Worm (Caenorhabditis elegans) whole organism, L4 larva: ENCODE results near the gene tctn-1.

ENCODE experiments used
- D1046.2 ChIP-seq: fragments of 200-800 bp; sonication (Bioruptor generic); IDR thresholded peaks from 2 replicates; pipeline ENCODE4 v1.3.6; 2022; ENCODE audit warnings: missing genetic modification characterization, missing compliant biosample characterization
- F10B5.3 ChIP-seq: sonication (generic microtip); optimal IDR thresholded peaks from 2 replicates; lab custom pipeline; 2016; ENCODE audit warnings: mild to moderate bottlenecking, missing genetic modification characterization, missing compliant biosample characterization
- F37D6.2 ChIP-seq: sonication (generic microtip); optimal IDR thresholded peaks from 2 replicates; lab custom pipeline; 2016; ENCODE audit warnings: mild to moderate bottlenecking, missing genetic modification characterization, missing compliant biosample characterization
- F44E2.7 ChIP-seq: fragments of 200-800 bp; sonication (Bioruptor generic); IDR thresholded peaks from 2 replicates; pipeline ENCODE4 v2.1.2; 2022; ENCODE audit warnings: missing genetic modification characterization, missing compliant biosample characterization
- R02D3.7 ChIP-seq: fragments of 150-350 bp; sonication (generic microtip); optimal IDR thresholded peaks from 3 replicates; lab custom pipeline; 2014; ENCODE audit warnings: missing biosample characterization, missing genetic modification characterization
- T20F7.1 ChIP-seq: fragments of 200-800 bp; sonication (Bioruptor generic); optimal IDR thresholded peaks from 2 replicates; lab custom pipeline; 2018; ENCODE audit warnings: mild to moderate bottlenecking, missing genetic modification characterization, missing compliant biosample characterization
- aly-2 ChIP-seq: sonication (generic microtip); optimal IDR thresholded peaks from 2 replicates; lab custom pipeline; 2018; ENCODE audit warnings: missing biosample characterization, missing genetic modification characterization
- ceh-20 ChIP-seq: fragments of 200-800 bp; sonication (Bioruptor generic); IDR thresholded peaks from 2 replicates; pipeline ENCODE4 v1.3.6; 2022; ENCODE audit warnings: missing genetic modification reagents, missing genetic modification characterization, missing compliant biosample characterization
- cey-2 ChIP-seq: sonication (generic microtip); optimal IDR thresholded peaks from 3 replicates; lab custom pipeline; 2017; ENCODE audit warnings: missing genetic modification characterization, mild to moderate bottlenecking, missing compliant biosample characterization, antibody characterized with exemption, borderline replicate concordance; ENCODE audit not compliant: insufficient read depth
- dmd-6 ChIP-seq: fragments of 200-800 bp; sonication (Bioruptor generic); IDR thresholded peaks from 2 replicates; pipeline ENCODE4 v1.3.6; 2022; ENCODE audit warnings: missing genetic modification reagents, missing genetic modification characterization, missing compliant biosample characterization
- dpl-1 ChIP-seq: fragments of 150-350 bp; optimal IDR thresholded peaks from 2 replicates; lab custom pipeline; 2014; ENCODE audit warnings: missing biosample characterization, missing genetic modification reagents, missing genetic modification characterization
- duxl-1 ChIP-seq: sonication (generic microtip); optimal IDR thresholded peaks from 2 replicates; lab custom pipeline; 2016; ENCODE audit warnings: mild to moderate bottlenecking, missing genetic modification characterization, moderate library complexity, missing compliant biosample characterization; ENCODE audit not compliant: poor library complexity
- dve-1 ChIP-seq: sonication (generic microtip); optimal IDR thresholded peaks from 2 replicates; lab custom pipeline; 2017; ENCODE audit warnings: antibody characterized with exemption, mild to moderate bottlenecking, missing genetic modification characterization, missing compliant biosample characterization; ENCODE audit not compliant: insufficient read depth
- egl-43 ChIP-seq: fragments of 200-800 bp; sonication (Bioruptor generic); IDR thresholded peaks from 2 replicates; pipeline ENCODE4 v1.3.6; 2022; ENCODE audit warnings: missing genetic modification reagents, missing genetic modification characterization, missing compliant biosample characterization
- gei-8 ChIP-seq: fragments of 200-800 bp; sonication (Bioruptor generic); optimal IDR thresholded peaks from 2 replicates; lab custom pipeline; 2018; ENCODE audit warnings: mild to moderate bottlenecking, missing genetic modification characterization, missing compliant biosample characterization
- hif-1 ChIP-seq, 2 experiments: sonication (generic microtip); optimal IDR thresholded peaks; 2 replicates each; lab custom pipeline; 2016 to 2017; ENCODE audit warnings: missing compliant biosample characterization in 2 of 2, missing genetic modification characterization in 2 of 2, missing genetic modification reagents in 2 of 2, missing genotype in 2 of 2, mild to moderate bottlenecking in 1 of 2
- hlh-11 ChIP-seq: fragments of 200-800 bp; sonication (Bioruptor generic); optimal IDR thresholded peaks from 2 replicates; lab custom pipeline; 2018; ENCODE audit warnings: mild to moderate bottlenecking, missing genetic modification characterization, missing compliant biosample characterization
- hlh-30 ChIP-seq: sonication (generic microtip); optimal IDR thresholded peaks from 2 replicates; lab custom pipeline; 2017; ENCODE audit warnings: antibody characterized with exemption, mild to moderate bottlenecking, missing genetic modification characterization, missing compliant biosample characterization; ENCODE audit not compliant: insufficient read depth
- hmg-1.1 ChIP-seq: fragments of 200-800 bp; sonication (Bioruptor generic); IDR thresholded peaks from 2 replicates; pipeline ENCODE4 v1.3.6; 2022; ENCODE audit warnings: missing genetic modification reagents, missing genetic modification characterization, missing compliant biosample characterization
- jun-1 ChIP-seq: fragments of 150-350 bp; optimal IDR thresholded peaks from 2 replicates; lab custom pipeline; 2014; ENCODE audit warnings: missing biosample characterization, missing genetic modification reagents, missing genetic modification characterization
- lin-1 ChIP-seq: fragments of 200-800 bp; sonication (Bioruptor generic); IDR thresholded peaks from 2 replicates; pipeline ENCODE4 v1.3.6; 2022; ENCODE audit warnings: missing genetic modification reagents, missing genetic modification characterization, missing compliant biosample characterization
- lin-29 ChIP-seq: fragments of 200-800 bp; sonication (Bioruptor generic); IDR thresholded peaks from 2 replicates; pipeline ENCODE4 v1.3.6; 2022; ENCODE audit warnings: missing genetic modification reagents, missing genetic modification characterization, missing compliant biosample characterization
- lin-38 ChIP-seq: fragments of 200-800 bp; sonication (Bioruptor generic); IDR thresholded peaks from 2 replicates; pipeline ENCODE4 v1.3.6; 2022; ENCODE audit warnings: missing genetic modification reagents, missing genetic modification characterization, missing compliant biosample characterization
- lin-39 ChIP-seq: fragments of 150-350 bp; optimal IDR thresholded peaks from 2 replicates; lab custom pipeline; 2014; ENCODE audit warnings: missing biosample characterization, missing genetic modification reagents, missing genetic modification characterization
- lsy-2 ChIP-seq, 2 experiments: fragments of 150-350 bp in 1 of 2; sonication (generic microtip) in 1 of 2; optimal IDR thresholded peaks; 2 replicates each; lab custom pipeline; 2014 to 2017; ENCODE audit warnings: missing biosample characterization in 2 of 2, missing genetic modification characterization in 2 of 2
- madf-9 ChIP-seq: fragments of 200-800 bp; sonication (Bioruptor generic); conservative IDR thresholded peaks from 2 replicates; pipeline ENCODE4 v1.3.6; 2022; ENCODE audit warnings: missing genetic modification reagents, missing genetic modification characterization, missing compliant biosample characterization
- mep-1 ChIP-seq: fragments of 150-350 bp; sonication (generic microtip); optimal IDR thresholded peaks from 3 replicates; lab custom pipeline; 2014; ENCODE audit warnings: missing biosample characterization, missing genetic modification characterization
- mxl-3 ChIP-seq: fragments of 200-800 bp; sonication (Bioruptor generic); optimal IDR thresholded peaks from 2 replicates; lab custom pipeline; 2018; ENCODE audit warnings: mild to moderate bottlenecking, missing genetic modification characterization, missing compliant biosample characterization
- nhr-10 ChIP-seq: fragments of 150-350 bp; optimal IDR thresholded peaks from 2 replicates; lab custom pipeline; 2014; ENCODE audit warnings: missing biosample characterization, missing genetic modification characterization
- nhr-111 ChIP-seq: fragments of 200-800 bp; sonication (Bioruptor generic); optimal IDR thresholded peaks from 2 replicates; lab custom pipeline; 2018; ENCODE audit warnings: mild to moderate bottlenecking, missing genetic modification characterization, missing compliant biosample characterization
- nhr-42 ChIP-seq: fragments of 200-800 bp; sonication (Bioruptor generic); IDR thresholded peaks from 2 replicates; pipeline ENCODE4 v1.3.6; 2022; ENCODE audit warnings: missing genetic modification characterization, missing compliant biosample characterization
- nhr-48 ChIP-seq: sonication (generic microtip); optimal IDR thresholded peaks from 2 replicates; lab custom pipeline; 2016; ENCODE audit warnings: mild to moderate bottlenecking, missing genetic modification characterization, missing compliant biosample characterization
- nhr-76 ChIP-seq: fragments of 150-350 bp; optimal IDR thresholded peaks from 2 replicates; lab custom pipeline; 2014; ENCODE audit warnings: missing biosample characterization, missing genetic modification characterization
- pqm-1 ChIP-seq: sonication (generic microtip); optimal IDR thresholded peaks from 2 replicates; lab custom pipeline; 2017; ENCODE audit warnings: missing biosample characterization, missing genetic modification characterization
- snpc-4 ChIP-seq: fragments of 150-350 bp; optimal IDR thresholded peaks from 2 replicates; lab custom pipeline; 2014; ENCODE audit warnings: missing biosample characterization, missing genetic modification characterization
- spr-3 ChIP-seq: fragments of 200-800 bp; sonication (Bioruptor generic); optimal IDR thresholded peaks from 2 replicates; lab custom pipeline; 2018; ENCODE audit warnings: mild to moderate bottlenecking, missing genetic modification characterization, missing compliant biosample characterization
- tag-97 ChIP-seq: fragments of 200-800 bp; sonication (Bioruptor generic); IDR thresholded peaks from 2 replicates; pipeline ENCODE4 v1.3.6; 2022; ENCODE audit warnings: missing genetic modification characterization, missing compliant biosample characterization
- unc-130 ChIP-seq: sonication (generic microtip); optimal IDR thresholded peaks from 2 replicates; lab custom pipeline; 2016; ENCODE audit warnings: missing genetic modification reagents, missing genetic modification characterization, missing compliant biosample characterization
- zfp-3 ChIP-seq: fragments of 200-800 bp; sonication (Bioruptor generic); conservative IDR thresholded peaks from 2 replicates; pipeline ENCODE4 v1.3.6; 2022; ENCODE audit warnings: missing genetic modification reagents, missing genetic modification characterization, missing compliant biosample characterization
- ztf-11 ChIP-seq: fragments of 150-350 bp; optimal IDR thresholded peaks from 2 replicates; lab custom pipeline; 2014; ENCODE audit warnings: missing biosample characterization, missing genetic modification characterization

The tctn-1 gene

DNA sequence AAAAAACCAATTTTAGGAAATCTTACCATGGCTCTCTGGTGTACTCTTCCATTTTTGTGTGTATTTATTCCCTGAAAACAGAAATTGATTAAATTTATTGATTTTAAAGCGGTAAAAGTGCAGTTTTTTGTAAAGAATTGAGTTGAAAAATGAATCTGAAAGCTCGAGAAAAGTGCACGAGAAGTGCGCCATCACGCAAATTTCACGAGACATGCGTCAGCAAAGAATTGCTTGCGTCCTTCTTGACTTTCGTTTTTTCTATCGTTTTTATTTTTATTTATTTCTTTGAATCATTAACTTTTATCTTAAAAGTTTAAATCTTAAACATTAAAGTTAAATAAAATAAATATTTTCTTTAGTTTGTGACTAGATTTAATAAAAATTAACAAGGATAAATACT is 2.2 kb downstream of the tctn-1 start, which contains the start of gene timm-17B.1 (continued):
- TF ChIP-seq F37D6.2 (tag; lab: Kevin White, UChicago) (peak; percentile 45), nhr-76 (no peak), madf-9 (GFP tag; lab: Robert Waterston, UW) (no peak), lin-38 (GFP tag; lab: Robert Waterston, UW) (peak; percentile 89), nhr-42 (GFP tag; lab: Robert Waterston, UW) (no peak), nhr-10 (tag; lab: Kevin White, UChicago) (no peak), egl-43 (GFP tag; lab: Robert Waterston, UW) (no peak), mxl-3 (GFP tag; lab: Kevin White, UChicago) (no peak), nhr-111 (GFP tag; lab: Kevin White, UChicago) (no peak), lsy-2 (tag; optimal IDR thresholded peaks at IDR 0.05; lab: Kevin White, UChicago) (peak; percentile 52 to 96), hlh-11 (tag; lab: Kevin White, UChicago) (peak; percentile 57), F44E2.7 (GFP tag; lab: Robert Waterston, UW) (no peak), spr-3 (GFP tag; lab: Kevin White, UChicago) (no peak), D1046.2 (GFP tag; lab: Robert Waterston, UW) (no peak), dpl-1 (GFP tag; lab: Kevin White, UChicago) (peak; percentile 78), pqm-1 (tag; lab: Kevin White, UChicago) (no peak), dmd-6 (GFP tag; lab: Robert Waterston, UW) (0 out of 2 replicates have a peak, but pooled peaks have one; percentile 21), lin-29 (no peak), aly-2 (tag; lab: Kevin White, UChicago) (no peak), jun-1 (tag; lab: Kevin White, UChicago) (no peak), lin-1 (GFP tag; lab: Robert Waterston, UW) (no peak), duxl-1 (tag; lab: Kevin White, UChicago) (peak; percentile 45), F10B5.3 (no peak), zfp-3 (GFP tag; lab: Robert Waterston, UW) (no peak), nhr-48 (tag; lab: Kevin White, UChicago) (no peak), gei-8 (no peak), ceh-20 (no peak), mep-1 (tag; lab: Kevin White, UChicago) (peak; percentile 73), snpc-4 (no peak), lin-39 (tag; lab: Kevin White, UChicago) (no peak), hlh-30 (peak; percentile 59), cey-2 (tag; lab: Kevin White, UChicago) (no peak)
- TF ChIP-seq, all 104 proteins: peak for 23

DNA sequence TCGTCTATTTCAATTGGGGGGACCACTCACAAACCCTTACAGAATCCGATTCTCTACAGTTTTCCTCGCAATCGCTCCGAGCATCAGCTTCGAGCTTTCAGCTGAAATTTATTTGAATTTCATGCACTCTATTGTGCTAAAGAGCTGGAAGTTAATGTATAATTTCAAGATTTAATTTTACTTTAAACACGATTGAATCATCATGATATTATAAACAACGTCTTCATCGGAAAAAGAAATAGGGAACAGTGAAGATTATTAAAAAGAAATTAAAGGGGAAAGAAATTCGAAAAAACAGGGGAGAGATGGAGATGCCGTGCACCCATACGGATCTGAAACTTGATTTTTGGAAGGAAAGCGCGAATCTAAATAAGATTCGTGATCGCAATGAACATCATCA is 3.5 kb downstream of the tctn-1 start, which contains the start of gene hoe-1:
hoe-1 (minus strand) TSS at position 101 of the 400 bp plus-strand sequence.
- TF ChIP-seq T20F7.1 (GFP tag; lab: Kevin White, UChicago) (no peak), lin-38 (GFP tag; lab: Robert Waterston, UW) (peak; percentile 43; the same call in 1 of the 2 replicates), egl-43 (GFP tag; lab: Robert Waterston, UW) (0 out of 2 replicates have a peak, but pooled peaks have one; percentile 24), tag-97 (GFP tag; lab: Robert Waterston, UW) (no peak), dve-1 (no peak), nhr-48 (tag; lab: Kevin White, UChicago) (no peak)

DNA sequence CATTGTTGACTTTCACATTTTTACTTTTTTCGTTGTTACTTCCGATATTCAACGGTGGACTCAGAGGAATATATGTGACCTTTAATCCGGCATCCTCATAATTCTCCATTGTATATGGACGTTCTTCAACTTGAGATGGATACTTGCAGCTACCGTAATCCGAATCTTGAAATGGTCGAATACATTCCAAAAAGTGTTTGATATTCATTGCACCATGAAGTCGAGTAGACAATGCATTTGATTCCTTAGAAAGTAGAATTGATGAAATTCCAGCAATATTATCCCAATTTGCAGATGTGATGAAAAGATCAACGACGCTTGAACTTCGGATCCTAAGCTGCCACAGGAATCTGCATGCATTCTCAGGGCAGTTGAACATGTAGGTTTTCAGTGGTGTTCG is 5.2 kb downstream of the tctn-1 start:
- TF ChIP-seq hmg-1.1 (GFP tag; lab: Robert Waterston, UW) (no peak), hif-1 (tag; optimal IDR thresholded peaks at IDR 0.05; lab: Kevin White, UChicago) (no peak), ztf-11 (no peak), R02D3.7 (no peak), pqm-1 (tag; lab: Kevin White, UChicago) (no peak), nhr-10 (tag; lab: Kevin White, UChicago) (no peak), unc-130 (no peak), snpc-4 (no peak)
